Fruit fly (Drosophila melanogaster) whole organism, wandering third instar larva: Measurements from ENCODE around the gene CG31954.

Experiments used
- Dif ChIP-seq: fragments of 200-275, 200-300 bp; sonication (Bioruptor generic); optimal IDR thresholded peaks from 2 replicates; lab custom pipeline; 2018; ENCODE audit warnings: missing biosample characterization, missing genetic modification characterization; ENCODE audit not compliant: partially characterized antibody
- GATAd ChIP-seq: sonication (Bioruptor generic); optimal IDR thresholded peaks from 2 replicates; lab custom pipeline; 2016; ENCODE audit warnings: missing biosample characterization, missing genetic modification characterization
- Hr78 ChIP-seq: fragments of >200 bp; optimal IDR thresholded peaks from 2 replicates; lab custom pipeline; 2017; ENCODE audit warnings: missing biosample characterization, missing genetic modification characterization
- Jra ChIP-seq: sonication (Bioruptor generic); optimal IDR thresholded peaks from 2 replicates; lab custom pipeline; 2016; ENCODE audit warnings: missing biosample characterization, missing genetic modification characterization
- Myc ChIP-seq: fragments of >200 bp; optimal IDR thresholded peaks from 2 replicates; lab custom pipeline; 2017
- OdsH ChIP-seq: fragments of 200-800 bp; sonication (Bioruptor generic); optimal IDR thresholded peaks from 2 replicates; lab custom pipeline; 2016; ENCODE audit warnings: missing biosample characterization, mild to moderate bottlenecking, missing genetic modification characterization
- Rel ChIP-seq, 2 experiments: fragments of 200-800 bp; sonication (Bioruptor generic) in 1 of 2; optimal IDR thresholded peaks; 2 replicates in 1 of 2; 3 replicates in 1 of 2; lab custom pipeline; 2016 to 2019; ENCODE audit warnings: mild to moderate bottlenecking in 2 of 2, missing biosample characterization in 2 of 2, missing genetic modification characterization in 2 of 2, moderate library complexity in 1 of 2
- Vsx2 ChIP-seq: fragments of 200-300, 225-300 bp; sonication (Bioruptor generic); optimal IDR thresholded peaks from 2 replicates; lab custom pipeline; 2018; ENCODE audit warnings: missing biosample characterization, missing genetic modification characterization; ENCODE audit not compliant: partially characterized antibody
- br ChIP-seq: fragments of 200-800 bp; sonication (Bioruptor generic); optimal IDR thresholded peaks from 2 replicates; lab custom pipeline; 2016; ENCODE audit warnings: missing biosample characterization, missing genetic modification characterization
- dsf ChIP-seq: sonication (Bioruptor generic); optimal IDR thresholded peaks from 2 replicates; lab custom pipeline; 2016; ENCODE audit warnings: missing biosample characterization, missing genetic modification characterization, borderline replicate concordance
- ey ChIP-seq: fragments of 200-800 bp; sonication (Bioruptor generic); optimal IDR thresholded peaks from 2 replicates; lab custom pipeline; 2016; ENCODE audit warnings: missing biosample characterization, missing genetic modification characterization
- fru ChIP-seq: fragments of 200-800 bp; sonication (Bioruptor generic); optimal IDR thresholded peaks from 3 replicates; lab custom pipeline; 2016; ENCODE audit warnings: missing biosample characterization, mild to moderate bottlenecking, missing genetic modification characterization
- psq ChIP-seq: fragments of 200-800 bp; sonication (Bioruptor generic); optimal IDR thresholded peaks from 3 replicates; lab custom pipeline; 2017; ENCODE audit warnings: missing biosample characterization, mild to moderate bottlenecking, missing genetic modification characterization, moderate library complexity
- usp ChIP-seq: fragments of >200 bp; optimal IDR thresholded peaks from 2 replicates; lab custom pipeline; 2017; ENCODE audit warnings: missing biosample characterization, missing genetic modification characterization

- TF ChIP-seq dsf (GFP tag; lab: Kevin White, UChicago): no peak
- no peak for TF ChIP-seq Vsx2 (GFP tag; lab: Kevin White, UChicago)
- peak; percentile 58 for TF ChIP-seq Myc (lab: Kevin White, UChicago)
- TF ChIP-seq Dif (GFP tag; lab: Kevin White, UChicago): no peak
- TF ChIP-seq psq (GFP tag; lab: Kevin White, UChicago): no peak
- no peak for TF ChIP-seq GATAd (GFP tag; lab: Kevin White, UChicago)
- no peak for TF ChIP-seq Rel (GFP tag; optimal IDR thresholded peaks at IDR 0.05; lab: Kevin White, UChicago)
- TF ChIP-seq Rel (tag; optimal IDR thresholded peaks at IDR 0.05; lab: Kevin White, UChicago): no peak
- TF ChIP-seq ey (GFP tag; lab: Kevin White, UChicago): no peak
- TF ChIP-seq usp (GFP tag; lab: Kevin White, UChicago): no peak
- TF ChIP-seq Jra (GFP tag; lab: Kevin White, UChicago): no peak
- no peak for TF ChIP-seq br
- no peak for TF ChIP-seq OdsH (GFP tag; lab: Kevin White, UChicago)
- TF ChIP-seq fru (GFP tag; lab: Kevin White, UChicago): no peak
- TF ChIP-seq Hr78 (GFP tag; lab: Kevin White, UChicago): no peak
These were observed 20.4 kb upstream of the CG31954 start, which contains the start of the genes Spindly and IFT57 for dm6 chr2L:3530186-3530832.
